Worm (Caenorhabditis elegans) whole organism, L3 larva: Measurements from ENCODE around the gene C14C11.1.
"Not testable (repeated sequence)": the region's sequence is repeated elsewhere in the genome, so short reads cannot be mapped to it uniquely, and the experiment has no call there.

Source experiments
- ZK546.5 ChIP-seq: sonication (generic microtip); optimal IDR thresholded peaks from 2 replicates; lab custom pipeline; 2017; ENCODE audit warnings: missing biosample characterization, missing genetic modification characterization
- ceh-16 ChIP-seq: sonication (generic microtip); optimal IDR thresholded peaks from 2 replicates; lab custom pipeline; 2017; ENCODE audit warnings: missing biosample characterization, missing genetic modification characterization
- ceh-28 ChIP-seq: fragments of 150-350 bp; optimal IDR thresholded peaks from 2 replicates; lab custom pipeline; 2014; ENCODE audit warnings: missing biosample characterization, missing genetic modification reagents, missing genetic modification characterization
- ceh-82 ChIP-seq: fragments of 150-350 bp; optimal IDR thresholded peaks from 2 replicates; lab custom pipeline; 2014; ENCODE audit warnings: missing biosample characterization, missing genetic modification characterization
- ceh-9 ChIP-seq: sonication (generic microtip); optimal IDR thresholded peaks from 2 replicates; lab custom pipeline; 2018; ENCODE audit warnings: missing biosample characterization, missing genetic modification characterization
- daf-12 ChIP-seq: fragments of 150-350 bp; optimal IDR thresholded peaks from 2 replicates; lab custom pipeline; 2014; ENCODE audit warnings: missing biosample characterization, missing genetic modification reagents, missing genetic modification characterization
- egl-5 ChIP-seq: fragments of 150-350 bp; optimal IDR thresholded peaks from 2 replicates; lab custom pipeline; 2017; ENCODE audit warnings: missing biosample characterization, missing genetic modification reagents, missing genetic modification characterization, inconsistent platforms
- elt-1 ChIP-seq: fragments of 150-350 bp; optimal IDR thresholded peaks from 2 replicates; lab custom pipeline; 2014; ENCODE audit warnings: missing biosample characterization, missing genetic modification characterization
- elt-2 ChIP-seq: sonication (generic microtip); optimal IDR thresholded peaks from 2 replicates; lab custom pipeline; 2016; ENCODE audit warnings: missing genetic modification reagents, mild to moderate bottlenecking, missing genetic modification characterization, missing compliant biosample characterization
- elt-3 ChIP-seq, 3 experiments: fragments of 150-350 bp in 1 of 3; sonication (generic microtip) in 2 of 3; optimal IDR thresholded peaks; 2 replicates in 2 of 3; 4 replicates in 1 of 3; lab custom pipeline; 2014 to 2017; ENCODE audit warnings: missing biosample characterization in 3 of 3, missing genetic modification characterization in 3 of 3
- fkh-10 ChIP-seq: sonication (generic microtip); optimal IDR thresholded peaks from 2 replicates; lab custom pipeline; 2017; ENCODE audit warnings: missing biosample characterization, missing genetic modification reagents, missing genetic modification characterization
- fkh-2 ChIP-seq: fragments of 150-350 bp; optimal IDR thresholded peaks from 2 replicates; lab custom pipeline; 2014; ENCODE audit warnings: missing biosample characterization, missing genetic modification reagents, missing genetic modification characterization
- fos-1 ChIP-seq: fragments of 150-350 bp; optimal IDR thresholded peaks from 2 replicates; lab custom pipeline; 2014; ENCODE audit warnings: missing biosample characterization, missing genetic modification characterization
- hmg-11 ChIP-seq: sonication (generic microtip); optimal IDR thresholded peaks from 2 replicates; lab custom pipeline; 2016; ENCODE audit warnings: missing genetic modification characterization, missing compliant biosample characterization
- lin-39 ChIP-seq: fragments of 150-350 bp; optimal IDR thresholded peaks from 2 replicates; lab custom pipeline; 2018; ENCODE audit warnings: missing biosample characterization, missing genetic modification reagents, missing genetic modification characterization
- lsy-12 ChIP-seq: sonication (generic microtip); optimal IDR thresholded peaks from 2 replicates; lab custom pipeline; 2016; ENCODE audit warnings: mild to moderate bottlenecking, missing genetic modification characterization, missing compliant biosample characterization
- mml-1 ChIP-seq: fragments of 150-350 bp; sonication (generic microtip); optimal IDR thresholded peaks from 3 replicates; lab custom pipeline; 2014; ENCODE audit warnings: missing biosample characterization, missing genetic modification characterization
- nfya-1 ChIP-seq: sonication (generic microtip); optimal IDR thresholded peaks from 2 replicates; lab custom pipeline; 2017; ENCODE audit warnings: missing genetic modification characterization, mild to moderate bottlenecking, missing compliant biosample characterization, antibody characterized with exemption, moderate library complexity; ENCODE audit not compliant: insufficient read depth
- nhr-11 ChIP-seq: fragments of 150-350 bp; optimal IDR thresholded peaks from 2 replicates; lab custom pipeline; 2014; ENCODE audit warnings: missing biosample characterization, missing genetic modification characterization
- nhr-23 ChIP-seq: fragments of 150-350 bp; optimal IDR thresholded peaks from 2 replicates; lab custom pipeline; 2014; ENCODE audit warnings: missing biosample characterization, missing genetic modification reagents, missing genetic modification characterization
- nhr-237 ChIP-seq: fragments of 150-350 bp; optimal IDR thresholded peaks from 2 replicates; lab custom pipeline; 2014; ENCODE audit warnings: missing biosample characterization, missing genetic modification characterization
- nhr-25 ChIP-seq: sonication (generic microtip); optimal IDR thresholded peaks from 2 replicates; lab custom pipeline; 2017; ENCODE audit warnings: missing biosample characterization, missing genetic modification characterization
- nhr-43 ChIP-seq: sonication (generic microtip); optimal IDR thresholded peaks from 2 replicates; lab custom pipeline; 2016; ENCODE audit warnings: mild to moderate bottlenecking, missing genetic modification characterization, missing compliant biosample characterization; ENCODE audit not compliant: poor library complexity, severe bottlenecking
- nhr-67 ChIP-seq: fragments of 150-350 bp; optimal IDR thresholded peaks from 2 replicates; lab custom pipeline; 2014; ENCODE audit warnings: missing biosample characterization, missing genetic modification characterization
- nhr-76 ChIP-seq: fragments of 150-350 bp; sonication (generic microtip); optimal IDR thresholded peaks from 5 replicates; lab custom pipeline; 2014; ENCODE audit warnings: missing biosample characterization, missing genetic modification characterization
- pha-4 ChIP-seq: fragments of 150-350 bp; optimal IDR thresholded peaks from 2 replicates; lab custom pipeline; 2014; ENCODE audit warnings: missing biosample characterization, missing genetic modification reagents, missing genetic modification characterization
- pqm-1 ChIP-seq: fragments of 150-350 bp; optimal IDR thresholded peaks from 2 replicates; lab custom pipeline; 2017; ENCODE audit warnings: missing biosample characterization, missing genetic modification characterization, inconsistent platforms
- sea-2 ChIP-seq: fragments of 150-350 bp; sonication (generic microtip); optimal IDR thresholded peaks from 4 replicates; lab custom pipeline; 2014; ENCODE audit warnings: missing biosample characterization, missing genetic modification reagents, missing genetic modification characterization
- skn-1 ChIP-seq: fragments of 150-350 bp; optimal IDR thresholded peaks from 2 replicates; lab custom pipeline; 2014; ENCODE audit warnings: missing biosample characterization, missing genetic modification characterization
- tbx-2 ChIP-seq: sonication (generic microtip); optimal IDR thresholded peaks from 2 replicates; lab custom pipeline; 2016; ENCODE audit warnings: mild to moderate bottlenecking, missing genetic modification characterization, missing compliant biosample characterization
- unc-39 ChIP-seq: sonication (generic microtip); optimal IDR thresholded peaks from 4 replicates; lab custom pipeline; 2017; ENCODE audit warnings: missing biosample characterization, missing genetic modification characterization
- unc-62 ChIP-seq: fragments of 150-350 bp; sonication (generic microtip); optimal IDR thresholded peaks from 4 replicates; lab custom pipeline; 2014; ENCODE audit warnings: missing biosample characterization, missing genetic modification reagents, missing genetic modification characterization
- zag-1 ChIP-seq: fragments of 150-350 bp; optimal IDR thresholded peaks from 2 replicates; lab custom pipeline; 2014; ENCODE audit warnings: missing biosample characterization, missing genetic modification characterization
- ztf-11 ChIP-seq: fragments of 150-350 bp; optimal IDR thresholded peaks from 2 replicates; lab custom pipeline; 2014; ENCODE audit warnings: missing biosample characterization, missing genetic modification characterization
- ztf-4 ChIP-seq: fragments of 150-350 bp; optimal IDR thresholded peaks from 2 replicates; lab custom pipeline; 2014; ENCODE audit warnings: missing biosample characterization, missing genetic modification characterization

Gene C14C11.1

ce11 chrV:5663317-5663716 is at the start of gene C14C11.1:
Gene C14C11.1 (plus strand): TSS chrV:5663617.
- TF ChIP-seq nhr-67 (tag; lab: Kevin White, UChicago); elt-3 (tag; optimal IDR thresholded peaks at IDR 0.05; lab: Kevin White, UChicago); egl-5: not testable (repeated sequence)

ce11 chrV:5614724-5615123 is 48.7 kb upstream of the C14C11.1 start, which contains the start of gene M03E7.3:
Gene M03E7.3 (plus strand): TSS chrV:5615024.
- TF ChIP-seq unc-39 (tag; lab: Kevin White, UChicago) (no peak), ceh-28 (tag; lab: Kevin White, UChicago) (no peak), nhr-11 (no peak), elt-1 (tag; lab: Kevin White, UChicago) (no peak), unc-62 (no peak), ceh-82 (no peak), elt-2 (tag; lab: Kevin White, UChicago) (no peak), nhr-23 (no peak), ZK546.5 (no peak), nhr-76 (tag; lab: Kevin White, UChicago) (no peak), pha-4 (tag; lab: Kevin White, UChicago) (no peak), ceh-9 (tag; lab: Kevin White, UChicago) (no peak), mml-1 (tag; lab: Kevin White, UChicago) (no peak), tbx-2 (tag; lab: Kevin White, UChicago) (no peak), ceh-16 (tag; lab: Kevin White, UChicago) (no peak), ztf-4 (tag; lab: Kevin White, UChicago) (no peak), lin-39 (tag; lab: Kevin White, UChicago) (no peak), elt-3 (tag; optimal IDR thresholded peaks at IDR 0.05; lab: Kevin White, UChicago) (no peak), nfya-1 (no peak), nhr-237 (tag; lab: Kevin White, UChicago) (no peak)
- TF ChIP-seq, all 47 proteins: peak for 0

ce11 chrV:5617301-5617700 is 46.1 kb upstream of the C14C11.1 start, which contains the start of gene M03E7.2:
Gene M03E7.2 (plus strand): TSS chrV:5617601.
- TF ChIP-seq fkh-10 (GFP tag; lab: Kevin White, UChicago) = no peak

ce11 chrV:5619372-5619771 is 44.0 kb upstream of the C14C11.1 start:
- TF ChIP-seq ztf-4 (tag; lab: Kevin White, UChicago) = no peak
- TF ChIP-seq ceh-16 (tag; lab: Kevin White, UChicago) = no peak
- TF ChIP-seq nhr-67 (tag; lab: Kevin White, UChicago) = no peak
- TF ChIP-seq sea-2 (GFP tag; lab: Kevin White, UChicago) = no peak
- no peak for TF ChIP-seq nhr-237 (tag; lab: Kevin White, UChicago)
- no peak for TF ChIP-seq ceh-9 (tag; lab: Kevin White, UChicago)
- TF ChIP-seq elt-2 (tag; lab: Kevin White, UChicago) = no peak
- TF ChIP-seq lsy-12 (tag; lab: Kevin White, UChicago) = no peak
- TF ChIP-seq nhr-43 (tag; lab: Kevin White, UChicago) = no peak
- TF ChIP-seq nhr-23 = no peak
- TF ChIP-seq ceh-82 = no peak
- no peak for TF ChIP-seq fos-1
- no peak for TF ChIP-seq lin-39 (tag; lab: Kevin White, UChicago)
- TF ChIP-seq hmg-11 (tag; lab: Kevin White, UChicago) = no peak
- peak; percentile 39 for TF ChIP-seq pha-4 (tag; lab: Kevin White, UChicago)
- peak; percentile 27 for TF ChIP-seq nfya-1
- no peak for TF ChIP-seq fkh-2 (tag; lab: Kevin White, UChicago)

- TF ChIP-seq daf-12 (no peak), egl-5 (peak; percentile 21), fos-1 (no peak)
- TF ChIP-seq, all 47 proteins: peak for 1
Measured at ce11 chrV:5620040-5620439, 43.4 kb upstream of the C14C11.1 start, which contains the start of gene memb-2. Gene memb-2 (minus strand): TSS chrV:5620140.

ce11 chrV:5621390-5621789 is 42.0 kb upstream of the C14C11.1 start, which contains the start of gene M03E7.1:
Gene M03E7.1 (plus strand): TSS chrV:5621690.
- TF ChIP-seq ztf-11 (tag; lab: Kevin White, UChicago) (no peak), pqm-1 (tag; lab: Kevin White, UChicago) (no peak), skn-1 (tag; lab: Kevin White, UChicago) (no peak), nhr-25 (tag; lab: Kevin White, UChicago) (no peak), ZK546.5 (no peak), ceh-28 (tag; lab: Kevin White, UChicago) (no peak), fos-1 (no peak), nhr-76 (tag; lab: Kevin White, UChicago) (no peak), nhr-23 (no peak), unc-62 (no peak), nfya-1 (no peak), nhr-67 (tag; lab: Kevin White, UChicago) (no peak), ceh-16 (tag; lab: Kevin White, UChicago) (no peak), zag-1 (tag; lab: Kevin White, UChicago) (no peak)
- TF ChIP-seq, all 47 proteins: peak for 0
